Worm (Caenorhabditis elegans) whole organism, L2 larva: ENCODE measurements around the gene srw-137.

ENCODE experiments used
- ZK546.5 ChIP-seq: sonication (generic microtip); optimal IDR thresholded peaks from 2 replicates; lab custom pipeline; 2017; ENCODE audit warnings: missing biosample characterization, missing genetic modification characterization
- egl-27 ChIP-seq: sonication (generic microtip); optimal IDR thresholded peaks from 3 replicates; lab custom pipeline; 2017; ENCODE audit warnings: missing biosample characterization, missing genetic modification reagents, missing genetic modification characterization
- elt-3 ChIP-seq: sonication (generic microtip); optimal IDR thresholded peaks from 2 replicates; lab custom pipeline; 2017; ENCODE audit warnings: missing biosample characterization, missing genetic modification characterization
- gmeb-1 ChIP-seq: fragments of 150-350 bp; optimal IDR thresholded peaks from 2 replicates; lab custom pipeline; 2014; ENCODE audit warnings: missing biosample characterization, missing genetic modification characterization
- lin-11 ChIP-seq: fragments of 150-350 bp; sonication (generic microtip); optimal IDR thresholded peaks from 2 replicates; lab custom pipeline; 2014; ENCODE audit warnings: missing biosample characterization, missing genetic modification characterization, inconsistent platforms, mixed read lengths
- lin-39 ChIP-seq: fragments of 150-350 bp; optimal IDR thresholded peaks from 2 replicates; lab custom pipeline; 2014; ENCODE audit warnings: missing biosample characterization, missing genetic modification reagents, missing genetic modification characterization
- lsy-2 ChIP-seq, 2 experiments: fragments of 150-350 bp in 1 of 2; sonication (generic microtip) in 1 of 2; optimal IDR thresholded peaks; 2 replicates each; lab custom pipeline; 2014 to 2017; ENCODE audit warnings: missing biosample characterization in 2 of 2, missing genetic modification characterization in 2 of 2
- nhr-237 ChIP-seq: fragments of 150-350 bp; optimal IDR thresholded peaks from 2 replicates; lab custom pipeline; 2014; ENCODE audit warnings: missing biosample characterization, missing genetic modification characterization
- nhr-25 ChIP-seq: fragments of 150-350 bp; sonication (generic microtip); optimal IDR thresholded peaks from 3 replicates; lab custom pipeline; 2014; ENCODE audit warnings: missing biosample characterization, missing genetic modification characterization
- sma-9 ChIP-seq, 2 experiments: fragments of 150-350 bp in 1 of 2; sonication (generic microtip) in 1 of 2; optimal IDR thresholded peaks; 2 replicates each; lab custom pipeline; 2014 to 2016; ENCODE audit warnings: missing genetic modification characterization in 2 of 2, mild to moderate bottlenecking in 1 of 2, missing biosample characterization in 1 of 2, missing compliant biosample characterization in 1 of 2, missing genetic modification reagents in 1 of 2, moderate library complexity in 1 of 2
- snpc-4 ChIP-seq: fragments of 150-350 bp; optimal IDR thresholded peaks from 2 replicates; lab custom pipeline; 2014; ENCODE audit warnings: missing biosample characterization, missing genetic modification characterization
- unc-62 ChIP-seq: fragments of 150-350 bp; optimal IDR thresholded peaks from 2 replicates; lab custom pipeline; 2014; ENCODE audit warnings: missing biosample characterization, missing genetic modification reagents, missing genetic modification characterization

- TF ChIP-seq elt-3 (tag; lab: Kevin White, UChicago) (no peak), nhr-237 (tag; lab: Kevin White, UChicago) (no peak), unc-62 (GFP tag; lab: Kevin White, UChicago) (no peak), lin-39 (tag; lab: Kevin White, UChicago) (no peak), sma-9 (GFP tag; optimal IDR thresholded peaks at IDR 0.05; lab: Kevin White, UChicago) (no peak), sma-9 (tag; optimal IDR thresholded peaks at IDR 0.05; lab: Kevin White, UChicago) (no peak), snpc-4 (tag; lab: Kevin White, UChicago) (no peak), ZK546.5 (tag; lab: Kevin White, UChicago) (no peak), nhr-25 (no peak), egl-27 (no peak), gmeb-1 (tag; lab: Kevin White, UChicago) (no peak), lin-11 (no peak), lsy-2 (tag; optimal IDR thresholded peaks at IDR 0.05; lab: Kevin White, UChicago) (no peak)
Measured at ce11 chrV:2941405-2941804, 2.4 kb downstream of the srw-137 start, which contains the start of gene srw-143.
